Worm (Caenorhabditis elegans): Measurements from ENCODE around the gene ceh-16.
A peak's percentile ranks its signal among the peaks of the same experiment; 100 is the strongest.

The ceh-16 gene

ce11 chrIII:8652922-8653321 is 30.4 kb downstream of the ceh-16 start:
- peak; percentile 45; the same call in 1 of the 2 replicates for TF ChIP-seq ref-1 (GFP tag; conservative IDR thresholded peaks at IDR 0.05)
- peak; percentile 79; the same call in 1 of the 2 replicates for TF ChIP-seq tab-1 (GFP tag; IDR thresholded peaks at IDR 0.05)
- TF ChIP-seq cog-1 (tag; optimal IDR thresholded peaks at IDR 0.05), result no peak
- peak; percentile 62; the same call in 1 of the 2 replicates for TF ChIP-seq ztf-29 (GFP tag; IDR thresholded peaks at IDR 0.05)
- peak; percentile 24 for TF ChIP-seq med-1 (GFP tag; optimal IDR thresholded peaks at IDR 0.05; ENCODE audit: insufficient read depth)
- peak; percentile 75 for TF ChIP-seq ztf-23 (GFP tag; IDR thresholded peaks at IDR 0.05)
- TF ChIP-seq flt-1 (GFP tag; IDR thresholded peaks at IDR 0.05), result peak; percentile 85
- TF ChIP-seq klf-2 (GFP tag; conservative IDR thresholded peaks at IDR 0.05), result peak; percentile 69; the same call in 1 of the 2 replicates
- TF ChIP-seq T22C8.4 (GFP tag; IDR thresholded peaks at IDR 0.05), result peak; percentile 39; the same call in 1 of the 2 replicates

DNA sequence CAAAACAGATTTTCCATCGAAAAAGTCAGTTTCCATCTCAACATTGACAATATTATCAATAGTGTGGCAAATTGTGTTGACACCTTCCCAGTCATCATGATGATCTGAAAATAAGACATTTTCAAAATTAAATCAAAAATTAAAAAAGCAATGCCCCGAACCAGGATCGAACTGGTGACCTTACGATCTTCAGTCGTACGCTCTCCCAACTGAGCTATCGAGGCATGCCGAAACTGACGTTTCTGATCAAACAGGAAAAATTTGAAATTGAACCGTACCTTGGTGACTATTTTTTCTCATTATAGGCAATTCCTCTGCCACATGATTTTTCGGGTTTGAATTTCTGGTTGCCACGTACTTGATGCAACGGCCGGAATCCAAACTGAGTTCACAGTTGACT is 30.9 kb downstream of the ceh-16 start:
- no peak for TF ChIP-seq ztf-29 (GFP tag; IDR thresholded peaks at IDR 0.05)
- TF ChIP-seq klf-2 (GFP tag; conservative IDR thresholded peaks at IDR 0.05), result no peak

ce11 chrIII:8653875-8654386 is 31.4 kb downstream of the ceh-16 start, which contains the start of gene F22B7.9:
Gene F22B7.9, minus strand, starts transcription at chrIII:8653925.
- TF ChIP-seq ztf-29 (GFP tag; IDR thresholded peaks at IDR 0.05), result no peak
- TF ChIP-seq ztf-23 (GFP tag; IDR thresholded peaks at IDR 0.05), result no peak
- TF ChIP-seq ref-1 (GFP tag; conservative IDR thresholded peaks at IDR 0.05), result no peak
- no peak for TF ChIP-seq tab-1 (GFP tag; IDR thresholded peaks at IDR 0.05)
- no peak for TF ChIP-seq klf-2 (GFP tag; conservative IDR thresholded peaks at IDR 0.05)
- TF ChIP-seq T22C8.4 (GFP tag; IDR thresholded peaks at IDR 0.05), result no peak
- no peak for TF ChIP-seq flt-1 (GFP tag; IDR thresholded peaks at IDR 0.05)
- TF ChIP-seq cog-1 (tag; optimal IDR thresholded peaks at IDR 0.05), result no peak
- TF ChIP-seq med-1 (GFP tag; optimal IDR thresholded peaks at IDR 0.05; ENCODE audit: insufficient read depth), result no peak

ce11 chrIII:8654400-8654980 is 32.0 kb downstream of the ceh-16 start:
- TF ChIP-seq ztf-29 (GFP tag; IDR thresholded peaks at IDR 0.05) (no peak), T22C8.4 (GFP tag; IDR thresholded peaks at IDR 0.05) (no peak), ztf-23 (GFP tag; IDR thresholded peaks at IDR 0.05) (no peak), ref-1 (GFP tag; conservative IDR thresholded peaks at IDR 0.05) (no peak), klf-2 (GFP tag; conservative IDR thresholded peaks at IDR 0.05) (no peak), cog-1 (tag; optimal IDR thresholded peaks at IDR 0.05) (no peak), flt-1 (GFP tag; IDR thresholded peaks at IDR 0.05) (no peak), tab-1 (GFP tag; IDR thresholded peaks at IDR 0.05) (no peak), med-1 (GFP tag; optimal IDR thresholded peaks at IDR 0.05; ENCODE audit: insufficient read depth) (no peak)

DNA sequence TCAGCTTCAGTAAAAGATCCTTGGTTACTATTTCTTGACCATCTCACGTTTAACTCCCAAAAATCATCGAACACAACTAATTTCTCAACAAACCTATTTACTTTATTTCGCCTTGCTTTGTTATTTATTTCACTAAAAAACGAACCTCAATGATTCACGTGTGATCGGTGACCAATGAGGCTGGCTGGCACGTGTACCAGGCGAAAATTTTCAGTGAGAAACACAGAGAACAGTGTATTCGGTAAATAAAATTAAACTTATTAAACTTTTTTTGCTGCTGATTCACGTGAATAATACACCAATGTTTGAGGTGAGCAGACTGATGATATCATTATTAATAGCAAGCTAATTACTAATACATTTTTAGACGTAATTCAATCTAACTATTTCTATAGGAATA is 32.9 kb downstream of the ceh-16 start:
- TF ChIP-seq ztf-23 (GFP tag; IDR thresholded peaks at IDR 0.05), result no peak

ce11 chrIII:8656055-8656454 is 33.5 kb downstream of the ceh-16 start:
- TF ChIP-seq tab-1 (GFP tag; IDR thresholded peaks at IDR 0.05), result no peak
- TF ChIP-seq T22C8.4 (GFP tag; IDR thresholded peaks at IDR 0.05), result no peak
- no peak for TF ChIP-seq ref-1 (GFP tag; conservative IDR thresholded peaks at IDR 0.05)
- no peak for TF ChIP-seq cog-1 (tag; optimal IDR thresholded peaks at IDR 0.05)
- no peak for TF ChIP-seq klf-2 (GFP tag; conservative IDR thresholded peaks at IDR 0.05)
- TF ChIP-seq med-1 (GFP tag; optimal IDR thresholded peaks at IDR 0.05; ENCODE audit: insufficient read depth), result no peak
- no peak for TF ChIP-seq flt-1 (GFP tag; IDR thresholded peaks at IDR 0.05)
- TF ChIP-seq ztf-23 (GFP tag; IDR thresholded peaks at IDR 0.05), result no peak
- no peak for TF ChIP-seq ztf-29 (GFP tag; IDR thresholded peaks at IDR 0.05)

DNA sequence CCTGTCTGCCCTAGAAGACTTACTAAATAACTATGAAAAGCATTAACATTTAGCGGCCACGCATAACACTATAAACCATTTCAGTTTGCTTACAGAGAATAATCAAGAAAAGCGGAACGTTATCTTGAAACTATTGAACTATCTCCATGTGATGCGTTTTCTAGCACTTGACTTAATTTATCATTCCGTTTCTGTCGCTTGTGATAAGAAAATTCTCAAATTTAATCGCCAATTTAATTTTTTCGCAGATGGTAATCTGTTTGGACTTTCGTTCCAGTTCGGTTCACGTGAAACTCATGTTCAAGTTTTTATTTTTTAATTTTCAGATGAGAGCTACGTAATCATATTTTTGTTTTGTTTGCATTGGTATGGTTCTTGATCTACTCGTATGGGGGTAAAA is 34.4 kb downstream of the ceh-16 start:
- TF ChIP-seq klf-2 (GFP tag; conservative IDR thresholded peaks at IDR 0.05) (no peak), T22C8.4 (GFP tag; IDR thresholded peaks at IDR 0.05) (no peak), ztf-29 (GFP tag; IDR thresholded peaks at IDR 0.05) (no peak), cog-1 (tag; optimal IDR thresholded peaks at IDR 0.05) (no peak), tab-1 (GFP tag; IDR thresholded peaks at IDR 0.05) (no peak), ref-1 (GFP tag; conservative IDR thresholded peaks at IDR 0.05) (no peak), flt-1 (GFP tag; IDR thresholded peaks at IDR 0.05) (no peak), med-1 (GFP tag; optimal IDR thresholded peaks at IDR 0.05; ENCODE audit: insufficient read depth) (no peak), ztf-23 (GFP tag; IDR thresholded peaks at IDR 0.05) (no peak)

DNA sequence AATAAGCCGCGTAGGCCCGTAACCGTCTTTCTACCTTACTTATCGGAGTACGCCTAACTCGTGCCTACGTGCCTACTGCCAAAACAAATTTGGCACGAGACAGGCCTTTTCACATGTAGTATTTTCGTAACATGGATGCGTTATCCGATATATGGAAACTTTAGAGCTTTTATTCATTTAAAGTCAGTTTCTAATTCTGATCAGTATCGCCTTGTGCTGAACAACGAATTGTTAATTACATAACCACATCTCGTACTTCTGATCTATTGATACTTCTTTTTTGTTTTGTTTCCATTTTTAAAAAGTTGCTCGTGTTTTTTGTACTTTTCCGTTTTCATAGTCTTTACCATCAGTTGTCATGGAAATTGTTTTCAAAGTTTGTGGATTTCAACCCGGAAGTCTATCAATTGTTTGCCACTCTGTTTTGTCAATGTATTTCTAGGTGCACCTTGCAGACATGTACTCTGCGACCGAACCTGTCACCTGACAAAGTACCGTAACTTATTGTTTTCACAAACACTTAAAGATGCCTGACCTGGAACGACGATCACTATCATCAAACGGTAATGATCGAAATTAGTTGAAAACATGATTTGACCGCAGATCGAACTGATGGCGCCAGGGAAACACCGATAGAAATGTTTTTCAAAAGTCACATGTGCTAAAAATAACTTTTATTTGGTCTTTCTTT is 35.3 kb downstream of the ceh-16 start:
- TF ChIP-seq cog-1 (tag; optimal IDR thresholded peaks at IDR 0.05) (no peak), T22C8.4 (GFP tag; IDR thresholded peaks at IDR 0.05) (no peak), ztf-29 (GFP tag; IDR thresholded peaks at IDR 0.05) (no peak), klf-2 (GFP tag; conservative IDR thresholded peaks at IDR 0.05) (no peak), tab-1 (GFP tag; IDR thresholded peaks at IDR 0.05) (no peak), ztf-23 (GFP tag; IDR thresholded peaks at IDR 0.05) (no peak), ref-1 (GFP tag; conservative IDR thresholded peaks at IDR 0.05) (no peak), flt-1 (GFP tag; IDR thresholded peaks at IDR 0.05) (no peak), med-1 (GFP tag; optimal IDR thresholded peaks at IDR 0.05; ENCODE audit: insufficient read depth) (no peak)

DNA sequence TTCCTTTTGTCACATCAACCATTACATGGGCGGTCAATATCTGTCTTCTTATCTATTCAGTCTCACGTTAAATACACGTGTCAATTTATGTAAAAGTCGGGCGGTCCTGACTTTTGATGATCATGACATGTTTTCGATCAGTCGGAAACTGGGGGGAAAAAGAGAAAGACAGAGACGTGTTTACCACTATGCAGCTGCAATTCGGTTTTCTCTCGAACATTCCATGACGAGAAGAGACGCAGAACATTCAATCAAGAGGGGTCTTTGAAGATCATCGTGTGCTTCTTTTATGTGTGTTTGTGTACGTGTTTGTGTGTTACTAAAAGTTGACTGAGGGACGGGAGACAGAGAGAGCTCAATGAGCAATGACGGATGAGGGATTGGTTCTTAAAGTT is 35.8 kb downstream of the ceh-16 start:
- TF ChIP-seq tab-1 (GFP tag; IDR thresholded peaks at IDR 0.05) (no peak), ref-1 (GFP tag; conservative IDR thresholded peaks at IDR 0.05) (no peak), ztf-29 (GFP tag; IDR thresholded peaks at IDR 0.05) (no peak), T22C8.4 (GFP tag; IDR thresholded peaks at IDR 0.05) (no peak), cog-1 (tag; optimal IDR thresholded peaks at IDR 0.05) (no peak), ztf-23 (GFP tag; IDR thresholded peaks at IDR 0.05) (no peak), flt-1 (GFP tag; IDR thresholded peaks at IDR 0.05) (no peak)

DNA sequence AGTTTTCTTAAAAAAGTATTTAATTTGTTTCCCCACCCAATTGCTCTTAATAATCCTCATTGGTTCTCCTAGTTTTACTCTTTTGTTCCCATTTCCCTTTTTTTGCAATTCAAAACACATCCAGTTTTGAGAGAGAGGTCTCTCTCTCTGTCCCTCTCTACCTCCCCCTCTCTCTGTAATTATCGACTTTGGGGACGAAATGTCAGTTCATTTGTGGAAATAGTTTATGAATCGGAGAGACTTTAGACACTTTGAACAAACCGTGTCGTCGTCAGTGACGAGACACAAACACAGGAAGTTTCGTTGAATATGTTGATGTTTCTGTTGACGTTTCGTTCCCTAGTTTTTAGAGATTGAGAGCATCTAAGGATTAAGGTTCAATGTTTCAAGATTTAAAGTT is 40.6 kb downstream of the ceh-16 start:
- TF ChIP-seq klf-2 (GFP tag; conservative IDR thresholded peaks at IDR 0.05) (no peak), cog-1 (tag; optimal IDR thresholded peaks at IDR 0.05) (no peak), tab-1 (GFP tag; IDR thresholded peaks at IDR 0.05) (no peak), med-1 (GFP tag; optimal IDR thresholded peaks at IDR 0.05; ENCODE audit: insufficient read depth) (no peak)

Measured in whole organism, midembryonic.